Fruit fly (Drosophila melanogaster): Measurements from ENCODE around the gene CG32119.

The CG32119 gene

DNA sequence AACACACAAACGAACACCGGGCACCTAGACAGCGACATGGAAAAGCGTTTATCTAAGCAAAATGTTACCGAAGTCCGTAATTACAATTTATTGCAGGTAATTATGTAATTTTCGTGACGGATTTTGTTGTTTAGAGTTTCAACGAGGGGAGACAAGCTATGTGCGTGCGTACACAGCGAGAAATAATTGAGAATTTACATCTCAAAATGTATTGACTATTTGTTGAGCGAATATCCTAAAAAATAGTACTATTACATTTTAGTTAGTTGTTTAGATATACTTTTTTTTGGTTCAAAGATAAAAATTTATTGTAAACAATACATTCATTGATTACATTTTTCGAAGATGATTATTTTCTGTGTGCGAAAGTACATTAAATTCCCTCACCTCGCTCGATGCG, 13.7 kb upstream of the CG32119 start (continued):
- TF ChIP-seq ranshi (GFP tag; IDR thresholded peaks at IDR 0.05) (peak; percentile 42; the same call in 1 of the 2 replicates), CG17359 (tag; optimal IDR thresholded peaks at IDR 0.05) (peak; percentile 33), CG10321 (GFP tag; IDR thresholded peaks at IDR 0.05) (no peak), CG9727 (GFP tag; optimal IDR thresholded peaks at IDR 0.05) (peak; percentile 43), Gsc (GFP tag; IDR thresholded peaks at IDR 0.05) (no peak), run (tag; optimal IDR thresholded peaks at IDR 0.05) (no peak), Aef1 (GFP tag; IDR thresholded peaks at IDR 0.05) (0 out of 3 replicates have a peak, but pooled peaks have one; percentile 12), CG7745 (tag; optimal IDR thresholded peaks at IDR 0.05) (no peak), tio (GFP tag; optimal IDR thresholded peaks at IDR 0.05) (peak; percentile 41), CG10267 (tag; optimal IDR thresholded peaks at IDR 0.05) (peak; percentile 29), sqz (GFP tag; optimal IDR thresholded peaks at IDR 0.05) (no peak), Abd-B (GFP tag; optimal IDR thresholded peaks at IDR 0.05) (peak; percentile 16), Ravus (GFP tag; IDR thresholded peaks at IDR 0.05) (no peak), Elba2 (GFP tag; optimal IDR thresholded peaks at IDR 0.05) (no peak), Drgx (GFP tag; IDR thresholded peaks at IDR 0.05) (peak; percentile 49), knrl (GFP tag; IDR thresholded peaks at IDR 0.05; ENCODE audit: partially characterized antibody) (0 out of 3 replicates have a peak, but pooled peaks have one; percentile 23), usp (GFP tag; optimal IDR thresholded peaks at IDR 0.05) (no peak), cg (GFP tag; optimal IDR thresholded peaks at IDR 0.05) (no peak), CG30403 (GFP tag; optimal IDR thresholded peaks at IDR 0.05) (peak; percentile 21), Spps (tag; optimal IDR thresholded peaks at IDR 0.05) (no peak), CG12942 (GFP tag; optimal IDR thresholded peaks at IDR 0.05) (no peak), CG12659 (GFP tag; optimal IDR thresholded peaks at IDR 0.05) (no peak), Ets65A (GFP tag) (peak; percentile 86), CG11504 (tag; optimal IDR thresholded peaks at IDR 0.05) (peak; percentile 60), nerfin-1 (tag; optimal IDR thresholded peaks at IDR 0.05) (peak; percentile 35), CG10979 (tag; optimal IDR thresholded peaks at IDR 0.05) (peak; percentile 57), CG8924 (tag; optimal IDR thresholded peaks at IDR 0.05) (peak; percentile 27), Hmx (GFP tag; optimal IDR thresholded peaks at IDR 0.05) (no peak), CG14965 (GFP tag; optimal IDR thresholded peaks at IDR 0.05; ENCODE audit: borderline replicate concordance) (no peak), CG2199 (GFP tag; IDR thresholded peaks at IDR 0.05) (0 out of 3 replicates have a peak, but pooled peaks have one; percentile 28), pita (GFP tag; optimal IDR thresholded peaks at IDR 0.05) (no peak), lola (GFP tag; optimal IDR thresholded peaks at IDR 0.05) (no peak), CG8359 (GFP tag; optimal IDR thresholded peaks at IDR 0.05; ENCODE audit: borderline replicate concordance) (no peak), CG7556 (GFP tag; optimal IDR thresholded peaks at IDR 0.05) (peak; percentile 10), BEAF-32 (GFP tag; optimal IDR thresholded peaks at IDR 0.05) (no peak), vvl (GFP tag; IDR thresholded peaks at IDR 0.05) (peak; percentile 65), Atf6 (GFP tag; IDR thresholded peaks at IDR 0.05) (no peak), slp2 (GFP tag; optimal IDR thresholded peaks at IDR 0.05) (no peak), Sox100B (GFP tag; optimal IDR thresholded peaks at IDR 0.05) (peak; percentile 11), CG10147 (GFP tag; optimal IDR thresholded peaks at IDR 0.05) (no peak), eve (GFP tag; optimal IDR thresholded peaks at IDR 0.05) (peak in 1 of 2 experiments; percentile 77), CG13894 (tag; optimal IDR thresholded peaks at IDR 0.05) (no peak), CG10543 (GFP tag; optimal IDR thresholded peaks at IDR 0.05) (no peak), salm (tag; optimal IDR thresholded peaks at IDR 0.05) (no peak), Taf1 (GFP tag; IDR thresholded peaks at IDR 0.05) (no peak), CG15011 (GFP tag; optimal IDR thresholded peaks at IDR 0.05) (no peak), Mes4 (GFP tag; optimal IDR thresholded peaks at IDR 0.05) (no peak)

Measured in whole organism, embryonic.